Fruit fly (Drosophila melanogaster): ENCODE data around the gene ovo.

The ovo gene

DNA sequence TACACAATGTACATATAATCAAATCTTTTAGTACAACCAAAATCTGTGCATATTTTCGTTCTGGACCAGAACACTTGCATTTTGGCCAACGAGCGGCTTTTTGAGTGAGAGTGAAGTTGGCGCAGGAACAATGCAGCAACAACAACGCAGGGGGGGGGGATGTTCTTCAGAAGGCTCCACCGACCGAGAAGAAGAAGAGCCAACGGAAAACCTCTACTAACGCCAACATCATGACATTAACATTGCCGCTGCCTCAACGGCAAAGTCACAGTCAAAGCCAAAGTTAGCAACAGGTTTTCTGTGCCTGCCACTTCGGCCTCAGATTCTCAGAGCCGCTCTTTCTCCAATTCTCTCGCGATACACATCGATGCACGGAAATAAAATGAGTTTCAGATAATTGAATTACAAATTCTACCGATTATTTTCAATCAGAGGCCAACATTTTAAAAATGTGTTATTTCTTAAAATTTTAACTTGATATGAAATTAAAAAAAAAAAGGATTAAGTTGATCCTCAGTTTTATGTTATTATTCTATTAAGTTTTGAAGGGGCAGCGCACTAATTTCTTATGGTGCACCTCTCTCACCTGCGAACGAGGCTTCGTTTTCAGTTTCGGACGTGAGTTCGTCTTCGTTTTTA, 1.7 kb upstream of the ovo start (continued):
- TF ChIP-seq hkb (optimal IDR thresholded peaks at IDR 0.05) (no peak), hkb (GFP tag; IDR thresholded peaks at IDR 0.05) (peak; percentile 82), crc (GFP tag; optimal IDR thresholded peaks at IDR 0.05) (peak; percentile 20), az2 (GFP tag; optimal IDR thresholded peaks at IDR 0.05) (peak; percentile 76), CG8281 (tag; optimal IDR thresholded peaks at IDR 0.05) (peak; percentile 48), Dbx (GFP tag; IDR thresholded peaks at IDR 0.05) (peak; percentile 73; the same call in 2 of the 3 replicates), sob (GFP tag; IDR thresholded peaks at IDR 0.05) (peak; percentile 64; the same call in 1 of the 2 replicates), NK7.1 (GFP tag; optimal IDR thresholded peaks at IDR 0.05) (peak; percentile 48), kay (GFP tag; optimal IDR thresholded peaks at IDR 0.05) (peak; percentile 53), CG5953 (GFP tag; IDR thresholded peaks at IDR 0.05) (peak; percentile 38; the same call in 1 of the 2 replicates), zf30C (GFP tag; optimal IDR thresholded peaks at IDR 0.05) (peak; percentile 98), CG7786 (GFP tag; optimal IDR thresholded peaks at IDR 0.05) (peak; percentile 48), gem (tag; optimal IDR thresholded peaks at IDR 0.05) (peak; percentile 92), CG17359 (tag; optimal IDR thresholded peaks at IDR 0.05) (peak; percentile 75), CG12659 (GFP tag; optimal IDR thresholded peaks at IDR 0.05) (peak; percentile 73), Atf-2 (GFP tag; optimal IDR thresholded peaks at IDR 0.05) (peak; percentile 57), D19A (tag; optimal IDR thresholded peaks at IDR 0.05) (peak; percentile 78), fd96Cb (tag; optimal IDR thresholded peaks at IDR 0.05) (peak; percentile 74), CG2678 (tag; optimal IDR thresholded peaks at IDR 0.05) (peak; percentile 88), zfh2 (GFP tag; optimal IDR thresholded peaks at IDR 0.05) (peak; percentile 45), CG7745 (tag; optimal IDR thresholded peaks at IDR 0.05) (no peak), CG2712 (tag; optimal IDR thresholded peaks at IDR 0.05) (peak; percentile 86), Ets65A (GFP tag) (peak; percentile 88), Hr78 (GFP tag; optimal IDR thresholded peaks at IDR 0.05) (peak in 1 of 2 experiments; percentile 54), BEAF-32 (GFP tag; optimal IDR thresholded peaks at IDR 0.05) (no peak), lmd (GFP tag; IDR thresholded peaks at IDR 0.05) (peak; percentile 77), HLH4C (GFP tag; IDR thresholded peaks at IDR 0.05; ENCODE audit: partially characterized antibody) (no peak), CG1233 (GFP tag; optimal IDR thresholded peaks at IDR 0.05) (peak; percentile 67), Myb (GFP tag; optimal IDR thresholded peaks at IDR 0.05) (peak; percentile 30), Bdp1 (GFP tag; optimal IDR thresholded peaks at IDR 0.05) (peak; percentile 32), CG14965 (GFP tag; optimal IDR thresholded peaks at IDR 0.05; ENCODE audit: borderline replicate concordance) (no peak), B-H1 (GFP tag; IDR thresholded peaks at IDR 0.05) (peak; percentile 43; the same call in 2 of the 3 replicates), abd-A (tag; optimal IDR thresholded peaks at IDR 0.05) (no peak), pho (GFP tag; optimal IDR thresholded peaks at IDR 0.05) (peak; percentile 51), CG12236 (GFP tag; optimal IDR thresholded peaks at IDR 0.05) (peak; percentile 48), grn (GFP tag; optimal IDR thresholded peaks at IDR 0.05) (no peak), Hr39 (optimal IDR thresholded peaks at IDR 0.05) (no peak), bowl (GFP tag; IDR thresholded peaks at IDR 0.05) (no peak), lov (optimal IDR thresholded peaks at IDR 0.05) (no peak), lov (GFP tag; IDR thresholded peaks at IDR 0.05) (0 out of 3 replicates have a peak, but pooled peaks have one; percentile 25), CG12071 (GFP tag; optimal IDR thresholded peaks at IDR 0.05) (peak; percentile 36), exex (tag; optimal IDR thresholded peaks at IDR 0.05) (no peak), CG11247 (GFP tag; IDR thresholded peaks at IDR 0.05) (peak; percentile 68), Gug (GFP tag; IDR thresholded peaks at IDR 0.05) (no peak), CG1792 (GFP tag; optimal IDR thresholded peaks at IDR 0.05) (peak; percentile 12), CG5180 (GFP tag; optimal IDR thresholded peaks at IDR 0.05) (peak; percentile 55), CG13624 (GFP tag; optimal IDR thresholded peaks at IDR 0.05) (peak; percentile 61), stc (GFP tag; IDR thresholded peaks at IDR 0.05) (peak; percentile 63), Ada2b (GFP tag; IDR thresholded peaks at IDR 0.05) (peak; percentile 70), hth (optimal IDR thresholded peaks at IDR 0.05) (no peak), CG15514 (GFP tag; optimal IDR thresholded peaks at IDR 0.05) (peak; percentile 36)

All from whole organism, embryonic.